Fruit fly (Drosophila melanogaster): ENCODE data around the gene Nt5a.

Nt5a gene

dm6 chr3L:1307005-1307632 is at the start of gene Nt5a, which contains the start of gene Ctr9 (continued):
- TF ChIP-seq Med (GFP tag) (peak; percentile 96), CG9797 (GFP tag; optimal IDR thresholded peaks at IDR 0.05) (peak; percentile 37), sens (GFP tag) (peak; percentile 93), CG4424 (GFP tag; optimal IDR thresholded peaks at IDR 0.05) (peak; percentile 5), fru (optimal IDR thresholded peaks at IDR 0.05) (no peak), CG2120 (GFP tag; optimal IDR thresholded peaks at IDR 0.05) (peak; percentile 84), CG31388 (GFP tag; optimal IDR thresholded peaks at IDR 0.05) (no peak), Hr78 (GFP tag; optimal IDR thresholded peaks at IDR 0.05) (peak in 1 of 2 experiments; percentile 42), CG3847 (GFP tag; IDR thresholded peaks at IDR 0.05) (peak; percentile 74), sc (optimal IDR thresholded peaks at IDR 0.05) (no peak), sc (GFP tag; optimal IDR thresholded peaks at IDR 0.05) (no peak), CG15514 (GFP tag; optimal IDR thresholded peaks at IDR 0.05) (peak; percentile 94), Dp (GFP tag; optimal IDR thresholded peaks at IDR 0.05) (peak; percentile 55), NFAT (GFP tag; IDR thresholded peaks at IDR 0.05) (peak; percentile 88), bcd (GFP tag; optimal IDR thresholded peaks at IDR 0.05) (no peak), ATbp (GFP tag; optimal IDR thresholded peaks at IDR 0.05) (no peak), CG8388 (GFP tag; optimal IDR thresholded peaks at IDR 0.05) (peak; percentile 27), wor (GFP tag; IDR thresholded peaks at IDR 0.05) (no peak), lilli (GFP tag; optimal IDR thresholded peaks at IDR 0.05) (peak; percentile 85), croc (GFP tag; conservative IDR thresholded peaks at IDR 0.05) (no peak), twi (tag; optimal IDR thresholded peaks at IDR 0.05) (peak; percentile 56), Hey (tag; optimal IDR thresholded peaks at IDR 0.05) (no peak), Chrac-16 (GFP tag; optimal IDR thresholded peaks at IDR 0.05) (peak; percentile 59), trem (tag; optimal IDR thresholded peaks at IDR 0.05) (peak; percentile 99), mld (GFP tag; IDR thresholded peaks at IDR 0.05; ENCODE audit: partially characterized antibody) (peak; percentile 10; the same call in 1 of the 3 replicates), CG5180 (GFP tag; optimal IDR thresholded peaks at IDR 0.05) (no peak), her (GFP tag; optimal IDR thresholded peaks at IDR 0.05) (peak; percentile 74), CG1603 (tag; optimal IDR thresholded peaks at IDR 0.05) (peak; percentile 85), HLH4C (GFP tag; IDR thresholded peaks at IDR 0.05; ENCODE audit: partially characterized antibody) (peak; percentile 72), salm (tag; optimal IDR thresholded peaks at IDR 0.05) (no peak), CG10267 (tag; optimal IDR thresholded peaks at IDR 0.05) (peak; percentile 61), CG1024 (GFP tag; IDR thresholded peaks at IDR 0.05) (no peak), Fer2 (tag; optimal IDR thresholded peaks at IDR 0.05) (peak; percentile 60), br (optimal IDR thresholded peaks at IDR 0.05) (no peak), ranshi (GFP tag; IDR thresholded peaks at IDR 0.05) (peak; percentile 46; the same call in 1 of the 2 replicates), Mes4 (GFP tag; optimal IDR thresholded peaks at IDR 0.05) (no peak), row (GFP tag; IDR thresholded peaks at IDR 0.05) (peak; percentile 85), HmgZ (tag; optimal IDR thresholded peaks at IDR 0.05) (peak; percentile 88), seq (GFP tag; IDR thresholded peaks at IDR 0.05) (no peak; the same call in 1 of the 2 replicates), Ptx1 (GFP tag; IDR thresholded peaks at IDR 0.05) (0 out of 2 replicates have a peak, but pooled peaks have one; percentile 41), CG14050 (GFP tag; IDR thresholded peaks at IDR 0.05) (no peak), Gug (GFP tag; IDR thresholded peaks at IDR 0.05) (peak; percentile 41; the same call in 1 of the 4 replicates), Nf-YA (GFP tag; IDR thresholded peaks at IDR 0.05) (no peak), Adf1 (GFP tag; IDR thresholded peaks at IDR 0.05) (0 out of 2 replicates have a peak, but pooled peaks have one; percentile 38), trh (GFP tag; optimal IDR thresholded peaks at IDR 0.05) (no peak), CG18764 (GFP tag; optimal IDR thresholded peaks at IDR 0.05) (no peak)
